Worm (Caenorhabditis elegans) whole organism, L4/young adult: ENCODE results near the gene T03E6.9.

Source experiments
- W03F9.2 ChIP-seq: fragments of 150-350 bp; optimal IDR thresholded peaks from 2 replicates; lab custom pipeline; 2014; ENCODE audit warnings: missing biosample characterization, missing genetic modification characterization
- him-1 ChIP-seq: sonication (generic microtip); optimal IDR thresholded peaks from 2 replicates; lab custom pipeline; 2016; ENCODE audit warnings: missing genotype, missing genetic modification reagents, missing genetic modification characterization, missing compliant biosample characterization

ce11 chrV:16589488-16589887 is 11.0 kb downstream of the T03E6.9 start:
- no peak for TF ChIP-seq him-1 (tag; lab: Kevin White, UChicago)
- TF ChIP-seq W03F9.2 (tag; lab: Kevin White, UChicago), result no peak
